Worm (Caenorhabditis elegans): ENCODE data around the gene cdr-1.

The cdr-1 gene

ce11 chrV:15915919-15916318 lies 5.2 kb upstream of the cdr-1 start, which contains the start of gene gst-38:
gst-38 (minus strand) TSS chrV:15916070.
- TF ChIP-seq nhr-43 (tag; optimal IDR thresholded peaks at IDR 0.05; ENCODE audit: poor library complexity, severe bottlenecking) (no peak), elt-2 (tag; optimal IDR thresholded peaks at IDR 0.05) (peak; percentile 88), unc-62 (GFP tag; optimal IDR thresholded peaks at IDR 0.05) (no peak), ztf-4 (tag; optimal IDR thresholded peaks at IDR 0.05) (no peak), hmg-11 (tag; optimal IDR thresholded peaks at IDR 0.05) (no peak), ceh-9 (tag; optimal IDR thresholded peaks at IDR 0.05) (no peak), pqm-1 (tag; optimal IDR thresholded peaks at IDR 0.05) (peak; percentile 41), zag-1 (tag; optimal IDR thresholded peaks at IDR 0.05) (no peak), ZK546.5 (tag; optimal IDR thresholded peaks at IDR 0.05) (no peak), snpc-4 (tag; optimal IDR thresholded peaks at IDR 0.05) (no peak), nhr-67 (tag; optimal IDR thresholded peaks at IDR 0.05) (no peak), daf-12 (tag; optimal IDR thresholded peaks at IDR 0.05) (no peak), lin-39 (tag; optimal IDR thresholded peaks at IDR 0.05) (no peak), R02D3.7 (tag; optimal IDR thresholded peaks at IDR 0.05) (no peak), skn-1 (tag; optimal IDR thresholded peaks at IDR 0.05) (peak; percentile 14), fkh-2 (tag; optimal IDR thresholded peaks at IDR 0.05) (no peak)

- TF ChIP-seq pha-4 (tag; optimal IDR thresholded peaks at IDR 0.05) (no peak), sea-2 (GFP tag; optimal IDR thresholded peaks at IDR 0.05) (no peak), ZK546.5 (tag; optimal IDR thresholded peaks at IDR 0.05) (no peak), lin-15B (tag; optimal IDR thresholded peaks at IDR 0.05) (no peak), nhr-25 (tag; optimal IDR thresholded peaks at IDR 0.05) (no peak), nhr-43 (tag; optimal IDR thresholded peaks at IDR 0.05; ENCODE audit: poor library complexity, severe bottlenecking) (no peak), nhr-28 (tag; optimal IDR thresholded peaks at IDR 0.05) (no peak), nhr-237 (tag; optimal IDR thresholded peaks at IDR 0.05) (no peak), ztf-4 (tag; optimal IDR thresholded peaks at IDR 0.05) (no peak), egl-5 (tag; optimal IDR thresholded peaks at IDR 0.05) (no peak)
Measured at ce11 chrV:15917458-15917857, 3.7 kb upstream of the cdr-1 start, which contains the start of gene F35E8.9. F35E8.9 (minus strand) TSS chrV:15917558.

ce11 chrV:15920273-15920672 lies 836 bp upstream of the cdr-1 start, which contains the start of gene F35E8.10:
F35E8.10 (minus strand) TSS chrV:15920373.
- no peak for TF ChIP-seq zag-1 (tag; optimal IDR thresholded peaks at IDR 0.05)
- no peak for TF ChIP-seq ceh-9 (tag; optimal IDR thresholded peaks at IDR 0.05)
- no peak for TF ChIP-seq tbx-2 (tag; optimal IDR thresholded peaks at IDR 0.05)
- no peak for TF ChIP-seq mml-1 (tag; optimal IDR thresholded peaks at IDR 0.05)
- no peak for TF ChIP-seq pqm-1 (tag; optimal IDR thresholded peaks at IDR 0.05)
- TF ChIP-seq egl-27 (tag; optimal IDR thresholded peaks at IDR 0.05): no peak

- TF ChIP-seq R02D3.7 (tag; optimal IDR thresholded peaks at IDR 0.05): no peak
- TF ChIP-seq ztf-11 (tag; optimal IDR thresholded peaks at IDR 0.05): no peak
Measured at ce11 chrV:15922979-15923378, 1.9 kb downstream of the cdr-1 start, which contains the start of gene F35E8.13. F35E8.13 (plus strand) TSS chrV:15923279.

- TF ChIP-seq nhr-25 (tag; optimal IDR thresholded peaks at IDR 0.05) (no peak), ztf-4 (tag; optimal IDR thresholded peaks at IDR 0.05) (no peak), tbx-2 (tag; optimal IDR thresholded peaks at IDR 0.05) (no peak), elt-2 (tag; optimal IDR thresholded peaks at IDR 0.05) (peak; percentile 42)
Measured at ce11 chrV:15924307-15924706, 3.2 kb downstream of the cdr-1 start, which contains the start of gene nhr-108. nhr-108 (minus strand) TSS chrV:15924472.

ce11 chrV:15928325-15928724 lies 7.2 kb downstream of the cdr-1 start, which contains the start of gene pzf-1:
pzf-1 (minus strand) TSS chrV:15928425.
- TF ChIP-seq skn-1 (tag; optimal IDR thresholded peaks at IDR 0.05) (no peak), hmg-11 (tag; optimal IDR thresholded peaks at IDR 0.05) (no peak), ceh-82 (tag; optimal IDR thresholded peaks at IDR 0.05) (no peak), ZK546.5 (tag; optimal IDR thresholded peaks at IDR 0.05) (no peak), nhr-12 (tag; optimal IDR thresholded peaks at IDR 0.05) (no peak), unc-39 (tag; optimal IDR thresholded peaks at IDR 0.05) (no peak), R02D3.7 (tag; optimal IDR thresholded peaks at IDR 0.05) (no peak), mml-1 (tag; optimal IDR thresholded peaks at IDR 0.05) (no peak), fkh-10 (GFP tag; optimal IDR thresholded peaks at IDR 0.05) (no peak), egl-5 (tag; optimal IDR thresholded peaks at IDR 0.05) (no peak), nhr-11 (tag; optimal IDR thresholded peaks at IDR 0.05) (no peak), egl-27 (tag; optimal IDR thresholded peaks at IDR 0.05) (no peak), nfya-1 (tag; optimal IDR thresholded peaks at IDR 0.05; ENCODE audit: insufficient read depth) (no peak), nhr-77 (tag; optimal IDR thresholded peaks at IDR 0.05) (no peak), lin-15B (tag; optimal IDR thresholded peaks at IDR 0.05) (no peak), sea-2 (GFP tag; optimal IDR thresholded peaks at IDR 0.05) (no peak), ama-1 (optimal IDR thresholded peaks at IDR 0.05) (no peak)
